Worm (Caenorhabditis elegans) whole organism, L4 larva: ENCODE measurements around the gene F58B4.2.

ENCODE experiments used
- T20F7.1 ChIP-seq: fragments of 200-800 bp; sonication (Bioruptor generic); optimal IDR thresholded peaks from 2 replicates; lab custom pipeline; 2018; ENCODE audit warnings: mild to moderate bottlenecking, missing genetic modification characterization, missing compliant biosample characterization
- ZK546.5 ChIP-seq, 2 experiments: sonication (generic microtip); optimal IDR thresholded peaks; 2 replicates each; lab custom pipeline; 2017; ENCODE audit warnings: missing biosample characterization in 2 of 2, missing genetic modification characterization in 2 of 2
- ceh-82 ChIP-seq: sonication (generic microtip); optimal IDR thresholded peaks from 2 replicates; lab custom pipeline; 2017; ENCODE audit warnings: missing biosample characterization, missing genetic modification characterization
- ces-1 ChIP-seq: fragments of 150-350 bp; sonication (generic microtip); optimal IDR thresholded peaks from 4 replicates; lab custom pipeline; 2014; ENCODE audit warnings: missing biosample characterization, missing genetic modification reagents, missing genetic modification characterization
- ctbp-1 ChIP-seq: fragments of 200-800 bp; sonication (Bioruptor generic); IDR thresholded peaks from 2 replicates; pipeline ENCODE4 v1.3.6; 2022; ENCODE audit warnings: missing genetic modification reagents, missing genetic modification characterization, missing compliant biosample characterization
- gei-8 ChIP-seq: fragments of 200-800 bp; sonication (Bioruptor generic); optimal IDR thresholded peaks from 2 replicates; lab custom pipeline; 2018; ENCODE audit warnings: mild to moderate bottlenecking, missing genetic modification characterization, missing compliant biosample characterization
- lin-39 ChIP-seq: fragments of 150-350 bp; optimal IDR thresholded peaks from 2 replicates; lab custom pipeline; 2014; ENCODE audit warnings: missing biosample characterization, missing genetic modification reagents, missing genetic modification characterization
- mdl-1 ChIP-seq, 2 experiments: fragments of 150-350 bp in 1 of 2; sonication (generic microtip) in 1 of 2; optimal IDR thresholded peaks; 2 replicates each; lab custom pipeline; 2014 to 2017; ENCODE audit warnings: missing biosample characterization in 2 of 2, missing genetic modification characterization in 2 of 2
- mxl-2 ChIP-seq: fragments of 200-800 bp; sonication (Bioruptor generic); conservative IDR thresholded peaks from 2 replicates; pipeline ENCODE4 v1.3.6; 2022; ENCODE audit warnings: missing genetic modification reagents, missing genetic modification characterization, missing compliant biosample characterization
- nhr-237 ChIP-seq: sonication (generic microtip); optimal IDR thresholded peaks from 2 replicates; lab custom pipeline; 2017; ENCODE audit warnings: missing biosample characterization, missing genetic modification characterization

DNA sequence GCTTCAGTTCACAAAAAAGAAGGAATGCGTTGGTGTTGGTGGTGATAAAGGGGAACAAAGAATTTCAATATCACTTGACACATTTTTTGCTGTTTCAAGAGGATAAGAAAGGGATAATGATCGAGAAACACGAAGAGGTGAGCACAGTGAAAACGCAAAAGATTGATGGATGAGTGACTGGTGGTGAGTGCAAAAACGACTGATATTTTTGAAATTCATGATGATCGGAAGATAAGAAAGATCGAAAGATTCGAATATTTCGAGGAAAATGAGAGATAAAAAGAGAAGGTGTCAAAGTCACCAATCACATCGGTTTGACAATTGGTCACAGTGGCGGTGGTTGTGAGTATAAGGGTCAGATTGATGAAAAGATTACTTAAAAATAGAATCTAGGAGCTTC is 2.4 kb downstream of the F58B4.2 start:
- TF ChIP-seq gei-8 (no peak), nhr-237 (tag; lab: Kevin White, UChicago) (no peak), lin-39 (tag; lab: Kevin White, UChicago) (no peak), mdl-1 (tag; optimal IDR thresholded peaks at IDR 0.05; lab: Kevin White, UChicago) (no peak), ceh-82 (tag; lab: Kevin White, UChicago) (no peak), ces-1 (GFP tag; lab: Kevin White, UChicago) (no peak), T20F7.1 (GFP tag; lab: Kevin White, UChicago) (no peak), ZK546.5 (tag; optimal IDR thresholded peaks at IDR 0.05; lab: Kevin White, UChicago) (no peak), mxl-2 (GFP tag; lab: Robert Waterston, UW) (no peak), ctbp-1 (GFP tag; lab: Robert Waterston, UW) (no peak)
